Worm (Caenorhabditis elegans) whole organism, young adult: Measurements from ENCODE around the gene F54E2.1.

Source experiments
- F57A8.1 ChIP-seq: fragments of 200-800 bp; sonication (Bioruptor generic); optimal IDR thresholded peaks from 2 replicates; lab custom pipeline; 2018; ENCODE audit warnings: mild to moderate bottlenecking, missing genetic modification characterization, moderate library complexity, missing compliant biosample characterization
- aptf-3 ChIP-seq: fragments of 200-800 bp; sonication (Bioruptor generic); IDR thresholded peaks from 2 replicates; pipeline ENCODE4 v1.3.6; 2022; ENCODE audit warnings: missing genetic modification characterization, missing compliant biosample characterization
- dpl-1 ChIP-seq: fragments of 150-350 bp; optimal IDR thresholded peaks from 2 replicates; lab custom pipeline; 2014; ENCODE audit warnings: missing biosample characterization, missing genetic modification reagents, missing genetic modification characterization
- unc-62 ChIP-seq: fragments of 150-350 bp; optimal IDR thresholded peaks from 2 replicates; lab custom pipeline; 2014; ENCODE audit warnings: missing biosample characterization, missing genetic modification reagents, missing genetic modification characterization
- ztf-22 ChIP-seq: fragments of 200-800 bp; sonication (Bioruptor generic); optimal IDR thresholded peaks from 2 replicates; lab custom pipeline; 2018; ENCODE audit warnings: mild to moderate bottlenecking, missing genetic modification characterization, moderate library complexity, missing compliant biosample characterization

- TF ChIP-seq unc-62 (GFP tag; lab: Kevin White, UChicago) (no peak), aptf-3 (GFP tag; lab: Robert Waterston, UW) (no peak), dpl-1 (GFP tag; lab: Kevin White, UChicago) (no peak), ztf-22 (GFP tag; lab: Kevin White, UChicago) (no peak), F57A8.1 (GFP tag; lab: Kevin White, UChicago) (no peak)
These were observed 22.5 kb downstream of the F54E2.1 start, which contains the start of gene srj-50 for ce11 chrV:2832666-2833065.
